Fruit fly (Drosophila melanogaster): ENCODE data around the gene Gss2.

The Gss2 gene

dm6 chrX:17907184-17908006 lies 7.9 kb downstream of the Gss2 start, which contains the start of the genes CG7772 and Vps4 (continued):
- TF ChIP-seq Nf-YA (GFP tag; IDR thresholded peaks at IDR 0.05) (no peak), Xbp1 (GFP tag; optimal IDR thresholded peaks at IDR 0.05) (no peak), CG30431 (GFP tag; optimal IDR thresholded peaks at IDR 0.05) (no peak), prd (optimal IDR thresholded peaks at IDR 0.05) (no peak), prd (GFP tag; IDR thresholded peaks at IDR 0.05) (no peak), gsb-n (tag; optimal IDR thresholded peaks at IDR 0.05) (peak; percentile 10), CG18262 (tag; optimal IDR thresholded peaks at IDR 0.05) (no peak), Rx (GFP tag; IDR thresholded peaks at IDR 0.05) (no peak), CG7357 (GFP tag; IDR thresholded peaks at IDR 0.05) (no peak), pzg (GFP tag; optimal IDR thresholded peaks at IDR 0.05) (peak; percentile 52), gro (GFP tag; optimal IDR thresholded peaks at IDR 0.05) (no peak), CG11456 (GFP tag; IDR thresholded peaks at IDR 0.05) (no peak), Asciz (GFP tag; optimal IDR thresholded peaks at IDR 0.05) (no peak), CG6854 (GFP tag; optimal IDR thresholded peaks at IDR 0.05) (no peak), CG2712 (tag; optimal IDR thresholded peaks at IDR 0.05) (peak; percentile 19), pnt (GFP tag; optimal IDR thresholded peaks at IDR 0.05) (no peak), Lhr (GFP tag; optimal IDR thresholded peaks at IDR 0.05) (no peak), MBD-R2 (GFP tag; IDR thresholded peaks at IDR 0.05) (peak; percentile 28), jing (GFP tag; optimal IDR thresholded peaks at IDR 0.05) (no peak), CG5953 (GFP tag; IDR thresholded peaks at IDR 0.05) (no peak)

dm6 chrX:17910606-17910940 lies 11.1 kb downstream of the Gss2 start:
- no peak for TF ChIP-seq pros (GFP tag; optimal IDR thresholded peaks at IDR 0.05)
- TF ChIP-seq CG12769 (tag; optimal IDR thresholded peaks at IDR 0.05): peak; percentile 71
- peak; percentile 73 for TF ChIP-seq grn (GFP tag; optimal IDR thresholded peaks at IDR 0.05)
- 0 out of 2 replicates have a peak, but pooled peaks have one; percentile 12 for TF ChIP-seq CG10321 (GFP tag; IDR thresholded peaks at IDR 0.05)
- TF ChIP-seq crol (GFP tag; IDR thresholded peaks at IDR 0.05): 0 out of 2 replicates have a peak, but pooled peaks have one; percentile 22

dm6 chrX:17910941-17911703 lies 11.6 kb downstream of the Gss2 start, which contains the start of gene CG6847:
TSS of gene CG6847 (plus strand) at chrX:17911462.
- peak; percentile 52 for TF ChIP-seq org-1 (GFP tag; optimal IDR thresholded peaks at IDR 0.05)
- no peak for TF ChIP-seq Lim3 (GFP tag; IDR thresholded peaks at IDR 0.05)
- peak; percentile 15 for TF ChIP-seq CG12219 (GFP tag; optimal IDR thresholded peaks at IDR 0.05)
- no peak for TF ChIP-seq jing (GFP tag; optimal IDR thresholded peaks at IDR 0.05)
- no peak for TF ChIP-seq CG3726 (GFP tag; IDR thresholded peaks at IDR 0.05)
- TF ChIP-seq CG3838 (GFP tag; optimal IDR thresholded peaks at IDR 0.05): no peak
- TF ChIP-seq CG7745 (tag; optimal IDR thresholded peaks at IDR 0.05): no peak
- peak; percentile 77 for TF ChIP-seq Sox102F (GFP tag; optimal IDR thresholded peaks at IDR 0.05)
- no peak for TF ChIP-seq CG17612 (GFP tag; IDR thresholded peaks at IDR 0.05)
- peak; percentile 20; the same call in 1 of the 2 replicates for TF ChIP-seq E2f2 (GFP tag; IDR thresholded peaks at IDR 0.05)
- TF ChIP-seq stc (GFP tag; IDR thresholded peaks at IDR 0.05): no peak
- TF ChIP-seq tx (GFP tag; optimal IDR thresholded peaks at IDR 0.05): peak; percentile 27
- TF ChIP-seq dysf (GFP tag; IDR thresholded peaks at IDR 0.05): peak; percentile 81
- TF ChIP-seq lov (optimal IDR thresholded peaks at IDR 0.05): no peak
- TF ChIP-seq lov (GFP tag; IDR thresholded peaks at IDR 0.05): no peak
- no peak for TF ChIP-seq dati (GFP tag; IDR thresholded peaks at IDR 0.05)
- TF ChIP-seq Elba2 (GFP tag; optimal IDR thresholded peaks at IDR 0.05): no peak
- TF ChIP-seq oc (tag; optimal IDR thresholded peaks at IDR 0.05): peak; percentile 62
- TF ChIP-seq slbo (GFP tag; IDR thresholded peaks at IDR 0.05): peak; percentile 61
- TF ChIP-seq CG15269 (tag; optimal IDR thresholded peaks at IDR 0.05): peak; percentile 80
- peak; percentile 39; the same call in 1 of the 2 replicates for TF ChIP-seq CG32767 (GFP tag; IDR thresholded peaks at IDR 0.05)
- peak; percentile 69 for TF ChIP-seq CG32532 (GFP tag; IDR thresholded peaks at IDR 0.05)
- peak; percentile 84 for TF ChIP-seq CG12659 (GFP tag; optimal IDR thresholded peaks at IDR 0.05)
- peak; percentile 78; the same call in 2 of the 4 replicates for TF ChIP-seq chinmo (GFP tag; IDR thresholded peaks at IDR 0.05; ENCODE audit: partially characterized antibody)
